Fruit fly (Drosophila melanogaster) whole organism, adult: ENCODE results near the gene CG9372.

Source experiments
- CG5204 ChIP-seq: fragments of 200-800 bp; sonication (Bioruptor generic); optimal IDR thresholded peaks from 2 replicates; lab custom pipeline; 2016; ENCODE audit warnings: missing biosample characterization, missing genetic modification characterization
- CG7045 ChIP-seq: fragments of 200-800 bp; sonication (Bioruptor generic); optimal IDR thresholded peaks from 2 replicates; lab custom pipeline; 2017; ENCODE audit warnings: missing biosample characterization, mild to moderate bottlenecking, missing genetic modification characterization
- cic ChIP-seq: fragments of 200-800 bp; sonication (Bioruptor generic); optimal IDR thresholded peaks from 2 replicates; lab custom pipeline; 2017; ENCODE audit warnings: missing biosample characterization, mild to moderate bottlenecking, missing genetic modification characterization, moderate library complexity
- pad ChIP-seq: fragments of 200-800 bp; sonication (Bioruptor generic); optimal IDR thresholded peaks from 3 replicates; lab custom pipeline; 2017; ENCODE audit warnings: missing biosample characterization, missing genetic modification characterization, mild to moderate bottlenecking, moderate library complexity, missing genetic modification reagents

DNA sequence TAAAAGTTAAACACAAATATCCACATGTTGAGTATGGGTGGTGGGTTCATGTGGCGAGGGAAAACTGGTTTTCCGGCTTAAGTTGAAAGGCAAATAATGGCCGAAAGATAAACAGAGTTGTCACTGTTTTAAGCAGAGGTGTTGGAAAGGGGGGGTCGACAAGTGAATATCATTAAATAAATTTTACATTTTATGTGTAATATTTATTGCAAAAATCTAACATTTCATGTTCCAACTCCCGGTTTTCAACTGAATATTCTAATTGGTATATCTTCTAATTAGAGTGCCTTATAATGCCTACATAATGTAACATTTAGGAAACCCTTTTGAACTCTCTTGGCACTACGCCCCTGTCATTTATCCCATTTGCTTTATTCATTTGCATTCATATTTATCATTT is 49.9 kb downstream of the CG9372 start:
- TF ChIP-seq CG5204 (GFP tag; lab: Kevin White, UChicago) (no peak), CG7045 (GFP tag; lab: Kevin White, UChicago) (no peak), cic (no peak), pad (no peak)
